Fruit fly (Drosophila melanogaster): ENCODE results near the gene CG6569.

CG6569 gene

dm6 chr3R:21856098-21856872 lies 11.4 kb downstream of the CG6569 start, which contains the start of gene glec (continued):
- TF ChIP-seq CG32264 (GFP tag; optimal IDR thresholded peaks at IDR 0.05), result peak; percentile 11
- TF ChIP-seq Rel (GFP tag; optimal IDR thresholded peaks at IDR 0.05), result peak; percentile 35
- peak; percentile 70 for TF ChIP-seq Rel (tag; optimal IDR thresholded peaks at IDR 0.05)
- peak; percentile 74 for TF ChIP-seq woc (GFP tag; optimal IDR thresholded peaks at IDR 0.05)
- peak; percentile 28 for TF ChIP-seq Mio (GFP tag; optimal IDR thresholded peaks at IDR 0.05)
- peak; percentile 26 for TF ChIP-seq tai (GFP tag; optimal IDR thresholded peaks at IDR 0.05)
- peak; percentile 55 for TF ChIP-seq h (GFP tag; optimal IDR thresholded peaks at IDR 0.05)
- peak; percentile 62 for TF ChIP-seq psq (GFP tag; optimal IDR thresholded peaks at IDR 0.05)
- TF ChIP-seq pan (optimal IDR thresholded peaks at IDR 0.05), result no peak
- TF ChIP-seq CG9705 (GFP tag; optimal IDR thresholded peaks at IDR 0.05), result peak; percentile 17
- no peak for TF ChIP-seq dl (GFP tag; optimal IDR thresholded peaks at IDR 0.05; ENCODE audit: insufficient read depth in 1 of 2, partially characterized antibody in 2 of 2)
- TF ChIP-seq usp (GFP tag; optimal IDR thresholded peaks at IDR 0.05), result no peak

DNA sequence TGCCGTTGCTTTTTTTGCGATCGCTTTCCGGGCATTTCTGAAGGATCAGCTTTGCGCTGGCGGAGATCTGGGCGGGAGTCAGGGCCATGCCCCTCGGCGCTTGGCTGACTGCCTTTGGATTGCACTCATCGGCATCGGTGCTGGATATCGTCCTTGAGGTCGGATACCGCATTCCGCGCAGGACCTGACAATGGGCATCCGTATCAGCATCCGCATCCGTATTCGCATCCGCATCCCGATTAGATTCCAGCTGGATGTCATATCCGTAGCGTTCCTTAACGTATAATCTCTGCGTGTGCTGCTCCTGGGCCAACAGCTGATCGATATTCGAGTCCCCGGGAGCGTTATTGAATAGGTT lies 12.3 kb downstream of the CG6569 start:
- TF ChIP-seq dsf (GFP tag; optimal IDR thresholded peaks at IDR 0.05; ENCODE audit: borderline replicate concordance) (no peak), Abd-B (GFP tag; optimal IDR thresholded peaks at IDR 0.05) (no peak), rgr (GFP tag; optimal IDR thresholded peaks at IDR 0.05) (no peak), CG32264 (GFP tag; optimal IDR thresholded peaks at IDR 0.05) (no peak), dl (GFP tag; optimal IDR thresholded peaks at IDR 0.05; ENCODE audit: insufficient read depth in 1 of 2, partially characterized antibody in 2 of 2) (no peak), Myc (optimal IDR thresholded peaks at IDR 0.05) (no peak), usp (GFP tag; optimal IDR thresholded peaks at IDR 0.05) (no peak)

DNA sequence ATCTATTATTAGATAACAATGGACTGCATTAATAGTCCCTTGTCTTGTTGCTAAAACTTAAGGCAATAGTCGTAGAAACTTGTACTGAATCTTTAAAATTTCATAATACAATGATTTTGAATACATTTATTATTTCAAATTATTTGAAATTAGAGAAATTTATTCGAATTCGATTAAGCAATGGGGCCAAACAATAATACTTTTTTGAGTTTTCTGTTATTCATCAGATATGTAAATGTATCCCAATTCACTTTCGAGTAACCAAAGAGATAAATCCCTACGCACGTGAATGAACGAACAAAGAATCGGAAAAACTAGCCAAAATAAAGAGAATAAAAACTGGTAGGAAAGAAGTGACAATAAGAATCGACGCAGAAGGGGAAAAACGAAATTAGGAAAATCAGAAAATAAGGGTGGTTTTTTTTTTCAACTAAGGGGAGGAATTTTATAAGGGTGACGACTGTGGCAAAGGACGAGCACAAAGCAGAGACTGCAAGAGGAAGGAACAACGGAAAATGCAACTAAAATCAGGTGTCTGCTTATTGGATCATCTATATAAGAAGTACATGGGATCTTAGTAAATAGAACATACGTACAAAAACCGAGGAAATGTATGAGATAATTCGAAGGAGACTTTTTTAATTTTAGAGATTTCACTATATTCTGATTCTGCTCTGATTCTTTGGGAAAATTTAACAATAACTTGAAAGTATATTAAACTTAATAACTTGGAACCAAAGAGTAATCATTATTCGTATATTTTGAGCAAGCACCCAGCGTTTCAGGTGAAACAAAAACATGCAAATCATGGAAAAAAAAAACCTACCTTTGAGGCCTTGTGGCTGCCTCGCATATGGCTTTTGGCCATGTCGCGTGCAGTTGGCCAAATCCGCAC lies 12.9 kb downstream of the CG6569 start:
- TF ChIP-seq h (GFP tag; optimal IDR thresholded peaks at IDR 0.05) (no peak), Sp1 (GFP tag; optimal IDR thresholded peaks at IDR 0.05) (no peak), HLH106 (tag; optimal IDR thresholded peaks at IDR 0.05) (no peak), Dif (GFP tag; optimal IDR thresholded peaks at IDR 0.05; ENCODE audit: partially characterized antibody) (no peak), lola (GFP tag; optimal IDR thresholded peaks at IDR 0.05) (no peak), CrebA (GFP tag; optimal IDR thresholded peaks at IDR 0.05; ENCODE audit: borderline replicate concordance) (no peak), psq (GFP tag; optimal IDR thresholded peaks at IDR 0.05) (peak; percentile 37)

- TF ChIP-seq Myc (optimal IDR thresholded peaks at IDR 0.05) (no peak), brk (GFP tag; optimal IDR thresholded peaks at IDR 0.05) (peak; percentile 86), N (GFP tag; optimal IDR thresholded peaks at IDR 0.05) (peak; percentile 48), GATAd (GFP tag; optimal IDR thresholded peaks at IDR 0.05) (no peak), Jra (GFP tag; optimal IDR thresholded peaks at IDR 0.05) (peak; percentile 61), usp (GFP tag; optimal IDR thresholded peaks at IDR 0.05) (no peak), pan (optimal IDR thresholded peaks at IDR 0.05) (no peak), dmrt93B (GFP tag; optimal IDR thresholded peaks at IDR 0.05) (no peak), ey (GFP tag; optimal IDR thresholded peaks at IDR 0.05) (no peak), CG9705 (GFP tag; optimal IDR thresholded peaks at IDR 0.05) (no peak), Hr78 (GFP tag; optimal IDR thresholded peaks at IDR 0.05) (no peak), psq (GFP tag; optimal IDR thresholded peaks at IDR 0.05) (peak; percentile 84), rgr (GFP tag; optimal IDR thresholded peaks at IDR 0.05) (peak; percentile 24), OdsH (GFP tag; optimal IDR thresholded peaks at IDR 0.05) (no peak), fru (GFP tag; optimal IDR thresholded peaks at IDR 0.05) (peak; percentile 41), woc (GFP tag; optimal IDR thresholded peaks at IDR 0.05) (peak; percentile 38), Sp1 (GFP tag; optimal IDR thresholded peaks at IDR 0.05) (peak; percentile 54), br (GFP tag; optimal IDR thresholded peaks at IDR 0.05) (peak; percentile 10), Abd-B (GFP tag; optimal IDR thresholded peaks at IDR 0.05) (no peak), Mio (GFP tag; optimal IDR thresholded peaks at IDR 0.05) (peak; percentile 9), tai (GFP tag; optimal IDR thresholded peaks at IDR 0.05) (no peak), h (GFP tag; optimal IDR thresholded peaks at IDR 0.05) (peak; percentile 47), HLH106 (tag; optimal IDR thresholded peaks at IDR 0.05) (no peak), dl (GFP tag; optimal IDR thresholded peaks at IDR 0.05; ENCODE audit: insufficient read depth in 1 of 2, partially characterized antibody in 2 of 2) (peak; percentile 87 to 88), Vsx2 (GFP tag; optimal IDR thresholded peaks at IDR 0.05; ENCODE audit: partially characterized antibody) (peak; percentile 75), Hr83 (GFP tag; optimal IDR thresholded peaks at IDR 0.05; ENCODE audit: poor library complexity, severe bottlenecking) (peak; percentile 91), sage (GFP tag; optimal IDR thresholded peaks at IDR 0.05) (peak; percentile 76), CrebA (GFP tag; optimal IDR thresholded peaks at IDR 0.05; ENCODE audit: borderline replicate concordance) (peak; percentile 93), CG32264 (GFP tag; optimal IDR thresholded peaks at IDR 0.05) (peak; percentile 15), lola (GFP tag; optimal IDR thresholded peaks at IDR 0.05) (no peak), jim (GFP tag; optimal IDR thresholded peaks at IDR 0.05) (peak; percentile 56), Hnf4 (GFP tag; optimal IDR thresholded peaks at IDR 0.05) (peak; percentile 1)
These were observed 13.8 kb downstream of the CG6569 start for dm6 chr3R:21853618-21854573.

Measured in whole organism, wandering third instar larva.